Worm (Caenorhabditis elegans): ENCODE measurements around the gene Y71H2B.8.
"Not testable (repeated sequence)": the region's sequence is repeated elsewhere in the genome, so short reads cannot be mapped to it uniquely, and the experiment has no call there.

DNA sequence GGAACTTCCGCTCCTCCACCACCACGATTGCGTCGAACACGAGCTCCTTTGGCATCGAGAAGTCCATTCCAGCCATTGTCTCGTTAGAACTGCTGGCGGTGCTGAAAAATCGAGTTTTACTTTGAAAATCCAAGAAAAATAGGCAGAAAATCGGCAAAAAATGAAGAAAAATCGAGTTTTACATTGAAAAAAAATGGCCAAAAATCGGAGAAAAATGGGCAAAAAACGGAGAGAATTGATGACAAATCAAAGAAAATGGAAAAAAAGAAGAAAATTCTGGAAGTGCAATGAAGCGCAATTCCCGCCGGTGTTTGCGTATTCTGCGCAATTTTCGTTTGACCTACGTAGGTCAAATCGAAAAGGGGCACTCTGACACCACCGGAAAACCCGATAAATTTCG lies 15.2 kb upstream of the Y71H2B.8 start, which contains the start of gene Y54F10AM.11:
- not testable (repeated sequence) for TF ChIP-seq unc-62 (GFP tag; optimal IDR thresholded peaks at IDR 0.05); fkh-2 (tag; optimal IDR thresholded peaks at IDR 0.05); aly-2 (tag; optimal IDR thresholded peaks at IDR 0.05); ama-1 (optimal IDR thresholded peaks at IDR 0.05); nhr-76 (tag; optimal IDR thresholded peaks at IDR 0.05); tbx-2 (tag; optimal IDR thresholded peaks at IDR 0.05); mdl-1 (tag; optimal IDR thresholded peaks at IDR 0.05); lin-39 (tag; optimal IDR thresholded peaks at IDR 0.05); nhr-11 (tag; optimal IDR thresholded peaks at IDR 0.05); nhr-23 (tag; optimal IDR thresholded peaks at IDR 0.05); R02D3.7 (tag; optimal IDR thresholded peaks at IDR 0.05); ztf-11 (tag; optimal IDR thresholded peaks at IDR 0.05); nhr-237 (tag; optimal IDR thresholded peaks at IDR 0.05); egl-27 (tag; optimal IDR thresholded peaks at IDR 0.05)

Measured in whole organism, L3 larva.